Worm (Caenorhabditis elegans): Measurements from ENCODE around the gene R11F4.2.
"Not testable (repeated sequence)": the region's sequence is repeated elsewhere in the genome, so short reads cannot be mapped to it uniquely, and the experiment has no call there.

R11F4.2 gene

ce11 chrII:4135259-4135658 lies 52.4 kb downstream of the R11F4.2 start, which contains the start of gene ast-1:
Gene ast-1, minus strand, starts transcription at chrII:4135359.
- not testable (repeated sequence) for TF ChIP-seq ztf-29, flt-1, T22C8.4 (GFP tag; IDR thresholded peaks at IDR 0.05)
